Worm (Caenorhabditis elegans): ENCODE measurements around the gene B0035.18.

Gene B0035.18

DNA sequence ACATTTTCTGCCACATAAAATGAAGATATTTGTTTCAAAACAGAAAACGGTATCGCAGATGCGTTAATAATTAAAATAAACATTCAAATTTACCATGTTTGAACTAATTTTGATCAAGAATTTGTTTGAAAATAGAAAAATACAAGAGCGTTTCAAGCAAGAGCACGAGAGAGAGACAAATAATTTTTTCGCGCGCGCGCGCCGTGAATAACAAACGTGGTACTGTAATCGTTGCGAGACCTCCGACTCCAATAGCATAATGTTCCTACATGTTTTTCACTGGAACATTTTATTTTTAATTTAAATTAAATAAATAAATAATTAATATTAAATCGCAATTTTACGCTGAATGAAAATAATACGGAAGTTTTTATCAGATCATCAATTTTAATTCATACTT lies 16.9 kb downstream of the B0035.18 start, which contains the start of gene F54E12.2:
TSS of gene F54E12.2 (minus strand) at position 164 of the 400 bp plus-strand sequence.
- TF ChIP-seq lin-38 (GFP tag; IDR thresholded peaks at IDR 0.05) (peak; percentile 67), tag-97 (GFP tag; IDR thresholded peaks at IDR 0.05) (no peak), gei-8 (GFP tag; optimal IDR thresholded peaks at IDR 0.05) (no peak), Y48G9A.11 (GFP tag; IDR thresholded peaks at IDR 0.05) (peak; percentile 68; the same call in 1 of the 2 replicates), unc-130 (GFP tag; optimal IDR thresholded peaks at IDR 0.05) (peak; percentile 85)

DNA sequence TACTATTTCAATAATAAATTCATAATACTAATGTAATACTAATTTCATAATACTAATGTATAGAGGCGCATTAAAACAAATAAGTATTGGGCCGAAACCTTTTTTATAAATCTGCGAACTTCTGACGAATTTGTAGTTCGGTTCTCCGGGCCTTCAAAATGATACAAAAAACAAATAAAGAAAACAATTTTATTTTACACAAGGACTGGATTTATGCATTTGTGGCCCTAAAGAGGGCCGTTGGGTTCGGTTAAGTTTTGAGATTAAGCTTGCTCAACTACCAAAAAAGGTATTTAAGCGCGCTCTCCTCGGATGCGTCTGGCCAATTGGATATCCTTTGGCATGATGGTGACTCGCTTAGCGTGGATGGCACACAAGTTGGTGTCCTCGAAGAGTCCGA lies 17.4 kb downstream of the B0035.18 start:
- TF ChIP-seq snpc-1.2 (GFP tag; IDR thresholded peaks at IDR 0.05): peak; percentile 61
- peak; percentile 56; the same call in 1 of the 2 replicates for TF ChIP-seq Y105C5A.15 (GFP tag; IDR thresholded peaks at IDR 0.05)
- TF ChIP-seq dmd-8 (GFP tag; IDR thresholded peaks at IDR 0.05): 0 out of 2 replicates have a peak, but pooled peaks have one; percentile 44
- 0 out of 2 replicates have a peak, but pooled peaks have one; percentile 27 for TF ChIP-seq arid-1 (GFP tag; conservative IDR thresholded peaks at IDR 0.05)
- peak; percentile 34; the same call in 1 of the 2 replicates for TF ChIP-seq lin-38 (GFP tag; IDR thresholded peaks at IDR 0.05)
- TF ChIP-seq Y48G9A.11 (GFP tag; IDR thresholded peaks at IDR 0.05): peak; percentile 29; the same call in 1 of the 2 replicates

DNA sequence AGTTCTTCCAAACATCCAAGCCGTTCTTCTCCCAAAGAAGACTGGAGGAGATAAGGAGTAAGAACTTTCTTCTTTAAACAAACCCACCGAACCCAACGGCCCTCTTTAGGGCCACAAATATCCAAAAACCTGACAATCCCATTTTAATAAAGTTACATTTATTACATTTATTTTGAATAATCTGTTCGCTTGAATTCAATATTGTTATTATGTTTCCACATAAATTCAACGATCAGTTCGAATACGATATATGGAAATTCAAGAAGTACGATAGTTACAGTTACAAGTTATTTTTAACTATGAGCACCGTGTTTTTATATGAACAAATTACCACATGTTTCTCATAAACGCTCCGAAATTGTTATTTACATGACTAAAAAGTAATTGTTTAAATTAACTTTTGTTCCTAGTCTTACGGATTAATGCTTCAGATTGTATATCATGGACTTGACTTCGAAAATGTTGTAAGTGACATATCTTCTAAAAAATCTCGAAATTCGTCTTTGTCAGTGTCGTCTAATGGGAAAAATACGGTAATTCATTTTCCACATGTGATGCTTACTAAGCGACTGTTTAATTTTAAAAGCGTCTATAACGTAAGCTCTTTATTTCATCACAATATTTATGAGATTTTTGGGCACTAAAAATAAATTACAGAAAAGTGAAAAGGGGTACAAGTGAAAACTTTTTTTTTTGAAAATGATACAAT lies 20.8 kb downstream of the B0035.18 start:
- TF ChIP-seq lim-7 (GFP tag; IDR thresholded peaks at IDR 0.05) (0 out of 2 replicates have a peak, but pooled peaks have one; percentile 26), mep-1 (tag; optimal IDR thresholded peaks at IDR 0.05) (no peak), dmd-8 (GFP tag; IDR thresholded peaks at IDR 0.05) (0 out of 2 replicates have a peak, but pooled peaks have one; percentile 61), arid-1 (GFP tag; conservative IDR thresholded peaks at IDR 0.05) (0 out of 2 replicates have a peak, but pooled peaks have one; percentile 29), pha-4 (GFP tag; IDR thresholded peaks at IDR 0.05) (peak; percentile 29; the same call in 1 of the 2 replicates), pha-4 (tag; optimal IDR thresholded peaks at IDR 0.05) (no peak), duxl-1 (tag; optimal IDR thresholded peaks at IDR 0.05; ENCODE audit: poor library complexity) (no peak), daf-19 (GFP tag; conservative IDR thresholded peaks at IDR 0.05) (0 out of 2 replicates have a peak, but pooled peaks have one; percentile 49), lin-1 (GFP tag; IDR thresholded peaks at IDR 0.05) (peak; percentile 28; the same call in 1 of the 2 replicates), ceh-32 (tag; optimal IDR thresholded peaks at IDR 0.05; ENCODE audit: poor library complexity) (no peak), snpc-1.2 (GFP tag; IDR thresholded peaks at IDR 0.05) (peak; percentile 74), lin-38 (GFP tag; IDR thresholded peaks at IDR 0.05) (peak; percentile 56), F49E8.2 (tag; optimal IDR thresholded peaks at IDR 0.05; ENCODE audit: borderline replicate concordance) (peak; percentile 72), unc-62 (GFP tag; optimal IDR thresholded peaks at IDR 0.05 in 1 of 2) (peak in 1 of 2 experiments; percentile 62), unc-62 (tag; optimal IDR thresholded peaks at IDR 0.05) (no peak)

DNA sequence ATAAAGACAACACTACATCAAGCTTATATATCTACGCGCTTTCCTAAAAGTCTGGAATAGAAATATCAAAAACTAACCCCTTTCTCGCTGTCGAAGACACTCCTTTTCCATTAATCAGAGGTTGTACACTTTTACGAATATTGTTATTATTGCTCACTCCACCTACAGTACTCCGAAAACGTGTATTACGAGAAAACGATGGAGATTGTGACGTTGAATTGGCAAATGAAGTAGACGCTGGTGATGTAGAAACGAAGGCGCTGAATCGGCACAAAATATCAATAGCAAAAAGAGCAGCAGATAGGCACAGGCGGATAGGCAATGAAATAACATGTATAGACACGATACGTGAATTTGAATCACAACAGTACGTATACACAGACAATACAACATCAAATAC lies 24.2 kb downstream of the B0035.18 start:
- TF ChIP-seq Y105C5A.15 (GFP tag; IDR thresholded peaks at IDR 0.05) (no peak), daf-16 (GFP tag; optimal IDR thresholded peaks at IDR 0.05) (no peak), daf-16 (tag; optimal IDR thresholded peaks at IDR 0.05) (no peak), lin-15B (tag; optimal IDR thresholded peaks at IDR 0.05) (no peak), nhr-237 (tag; optimal IDR thresholded peaks at IDR 0.05) (no peak)

DNA sequence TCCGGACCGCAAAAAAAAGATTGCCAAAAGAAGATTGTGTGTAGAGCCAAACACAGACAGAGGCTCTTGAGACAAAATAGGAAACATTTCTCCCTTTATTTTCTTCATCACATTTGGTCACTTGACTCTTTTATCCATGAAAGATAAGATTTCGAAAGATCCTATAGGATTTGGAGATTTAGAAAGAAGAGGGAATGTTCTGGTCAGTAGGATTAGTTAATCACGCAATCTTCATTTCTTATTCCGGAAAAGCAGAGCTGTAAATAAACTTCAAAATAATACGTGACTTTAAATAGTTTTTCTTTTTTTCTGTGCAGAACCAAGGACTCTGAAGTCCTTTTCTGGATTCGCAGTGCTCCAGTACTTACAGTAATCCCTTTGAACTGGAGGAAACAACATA lies 27.2 kb downstream of the B0035.18 start:
- no peak for TF ChIP-seq zip-2 (tag; optimal IDR thresholded peaks at IDR 0.05)
- peak; percentile 17 for TF ChIP-seq hlh-30 (tag; optimal IDR thresholded peaks at IDR 0.05; ENCODE audit: insufficient read depth)
- TF ChIP-seq lin-38 (GFP tag; IDR thresholded peaks at IDR 0.05): no peak

DNA sequence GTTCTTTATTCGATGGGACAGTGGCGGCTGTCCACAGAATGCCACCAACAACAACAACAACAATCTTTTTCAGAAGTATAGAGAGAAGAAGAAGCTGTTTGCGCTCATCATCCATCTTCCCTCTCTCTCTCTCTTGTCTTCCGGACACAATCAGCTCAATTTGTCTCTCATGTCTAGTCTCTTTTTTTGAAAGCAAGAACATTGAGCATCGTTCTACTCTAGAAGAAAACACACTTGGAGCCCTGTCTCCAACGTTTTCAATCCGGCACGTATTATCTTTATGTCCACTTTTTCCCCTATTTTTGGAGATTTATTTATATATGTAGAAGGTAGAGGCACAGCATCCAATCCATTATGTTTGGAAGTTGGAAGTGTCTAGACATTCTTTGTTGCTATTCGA lies 28.7 kb downstream of the B0035.18 start:
- TF ChIP-seq daf-16 (GFP tag; optimal IDR thresholded peaks at IDR 0.05) (peak in 1 of 2 experiments; percentile 31), daf-16 (tag; optimal IDR thresholded peaks at IDR 0.05) (no peak), nhr-42 (GFP tag; IDR thresholded peaks at IDR 0.05) (no peak), unc-130 (GFP tag; optimal IDR thresholded peaks at IDR 0.05) (no peak), pha-4 (GFP tag; IDR thresholded peaks at IDR 0.05) (no peak), pha-4 (tag; optimal IDR thresholded peaks at IDR 0.05) (no peak), egl-43 (GFP tag; IDR thresholded peaks at IDR 0.05) (no peak), hif-1 (tag; optimal IDR thresholded peaks at IDR 0.05) (peak in 1 of 2 experiments; percentile 51), lsy-2 (tag; optimal IDR thresholded peaks at IDR 0.05) (peak in 1 of 2 experiments; percentile 27), lin-13 (GFP tag; optimal IDR thresholded peaks at IDR 0.05) (no peak), hmg-1.1 (GFP tag; IDR thresholded peaks at IDR 0.05) (0 out of 2 replicates have a peak, but pooled peaks have one; percentile 25)
